Fruit fly (Drosophila melanogaster) whole organism, embryonic: ENCODE data around the gene CG33695.

Source experiments
- Abd-B ChIP-seq: fragments of 200-800 bp; sonication (Bioruptor generic); optimal IDR thresholded peaks from 2 replicates; lab custom pipeline; 2018; ENCODE audit warnings: missing biosample characterization, mild to moderate bottlenecking, missing genetic modification characterization, moderate library complexity
- Adf1 ChIP-seq: fragments of 200-800 bp; sonication (Bioruptor generic); IDR thresholded peaks from 2 replicates; pipeline ENCODE4 v1.3.6; 2022; ENCODE audit warnings: missing biosample characterization, missing genetic modification characterization
- Atf3 ChIP-seq: fragments of 200-800 bp; sonication (Bioruptor generic); optimal IDR thresholded peaks from 3 replicates; lab custom pipeline; 2016; ENCODE audit warnings: missing biosample characterization, missing genetic modification characterization
- Atf6 ChIP-seq: fragments of 200-800 bp; sonication (Bioruptor generic); IDR thresholded peaks from 2 replicates; pipeline ENCODE4 v1.3.6; 2022; ENCODE audit warnings: missing biosample characterization, missing genetic modification characterization
- Bteb2 ChIP-seq: fragments of 200-800 bp; sonication (Bioruptor generic); optimal IDR thresholded peaks from 2 replicates; lab custom pipeline; 2016; ENCODE audit warnings: missing biosample characterization, missing genetic modification characterization
- CG12391 ChIP-seq: fragments of 200-800 bp; sonication (Bioruptor generic); optimal IDR thresholded peaks from 3 replicates; lab custom pipeline; 2018; ENCODE audit warnings: missing biosample characterization, mild to moderate bottlenecking, missing genetic modification characterization, moderate library complexity
- CG12769 ChIP-seq: fragments of 200-800 bp; sonication (Bioruptor generic); optimal IDR thresholded peaks from 2 replicates; lab custom pipeline; 2019; ENCODE audit warnings: missing biosample characterization, mild to moderate bottlenecking, missing genetic modification characterization, moderate library complexity
- CG13287 ChIP-seq: fragments of 200-800 bp; sonication (Bioruptor generic); IDR thresholded peaks from 2 replicates; pipeline ENCODE4 v1.3.6; 2022; ENCODE audit warnings: missing biosample characterization, missing genetic modification characterization; ENCODE audit not compliant: partially characterized antibody
- CG14965 ChIP-seq: fragments of 200-800 bp; sonication (Bioruptor generic); optimal IDR thresholded peaks from 2 replicates; lab custom pipeline; 2016; ENCODE audit warnings: missing biosample characterization, missing genetic modification characterization, borderline replicate concordance
- CG15601 ChIP-seq: fragments of 200-800 bp; sonication (Bioruptor generic); optimal IDR thresholded peaks from 3 replicates; lab custom pipeline; 2019; ENCODE audit warnings: missing biosample characterization, mild to moderate bottlenecking, missing genetic modification characterization, moderate library complexity
- CG17385 ChIP-seq: fragments of 200-800 bp; sonication (Bioruptor generic); optimal IDR thresholded peaks from 3 replicates; lab custom pipeline; 2018; ENCODE audit warnings: missing biosample characterization, mild to moderate bottlenecking, missing genetic modification characterization
- CG17802 ChIP-seq: fragments of 200-800 bp; sonication (Bioruptor generic); optimal IDR thresholded peaks from 2 replicates; lab custom pipeline; 2018; ENCODE audit warnings: missing biosample characterization, mild to moderate bottlenecking, missing genetic modification characterization, moderate library complexity
- CG18599 ChIP-seq: fragments of 200-800 bp; sonication (Bioruptor generic); optimal IDR thresholded peaks from 3 replicates; lab custom pipeline; 2017; ENCODE audit warnings: missing biosample characterization, missing genetic modification characterization, mild to moderate bottlenecking, moderate library complexity, missing genetic modification reagents
- CG31441 ChIP-seq: fragments of 200-800 bp; sonication (Bioruptor generic); IDR thresholded peaks from 2 replicates; pipeline ENCODE4 v1.3.6; 2022; ENCODE audit warnings: missing biosample characterization, missing genetic modification characterization
- CG34224 ChIP-seq: fragments of 200-800 bp; sonication (Bioruptor generic); IDR thresholded peaks from 3 replicates; pipeline ENCODE4 v1.3.6; 2022; ENCODE audit warnings: missing biosample characterization, missing genetic modification characterization; ENCODE audit not compliant: partially characterized antibody
- CG6175 ChIP-seq: fragments of 200-800 bp; sonication (Bioruptor generic); IDR thresholded peaks from 3 replicates; pipeline ENCODE4 v1.3.6; 2022; ENCODE audit warnings: missing biosample characterization, missing genetic modification characterization
- CG6813 ChIP-seq: fragments of 200-800 bp; sonication (Bioruptor generic); optimal IDR thresholded peaks from 2 replicates; lab custom pipeline; 2017; ENCODE audit warnings: missing biosample characterization, missing genetic modification characterization, mild to moderate bottlenecking, moderate library complexity, missing genetic modification reagents
- CG7987 ChIP-seq: fragments of 200-800 bp; sonication (Bioruptor generic); optimal IDR thresholded peaks from 2 replicates; lab custom pipeline; 2018; ENCODE audit warnings: missing biosample characterization, mild to moderate bottlenecking, missing genetic modification characterization, moderate library complexity
- CG8290 ChIP-seq, 3 experiments: fragments of 200-800 bp; sonication (Bioruptor generic); optimal IDR thresholded peaks; 2 replicates each; lab custom pipeline; 2016 to 2019; ENCODE audit warnings: missing biosample characterization in 3 of 3, missing genetic modification characterization in 3 of 3, mild to moderate bottlenecking in 2 of 3, moderate library complexity in 1 of 3
- CG8765 ChIP-seq: fragments of 200-800 bp; sonication (Bioruptor generic); IDR thresholded peaks from 2 replicates; pipeline ENCODE4 v1.3.6; 2022; ENCODE audit warnings: missing biosample characterization, missing genetic modification characterization
- Deaf1 ChIP-seq: fragments of 200-800 bp; optimal IDR thresholded peaks from 3 replicates; lab custom pipeline; 2019; ENCODE audit warnings: missing biosample characterization, mild to moderate bottlenecking, missing genetic modification characterization, moderate library complexity
- Dp ChIP-seq: fragments of 200-800 bp; sonication (Bioruptor generic); optimal IDR thresholded peaks from 2 replicates; lab custom pipeline; 2018; ENCODE audit warnings: missing biosample characterization, mild to moderate bottlenecking, missing genetic modification characterization, moderate library complexity
- Eip74EF ChIP-seq, 2 experiments: fragments of 200-800 bp in 1 of 2; fragments of >200 bp in 1 of 2; sonication (Bioruptor generic) in 1 of 2; optimal IDR thresholded peaks; 2 replicates each; lab custom pipeline; 2017 to 2019; ENCODE audit warnings: missing biosample characterization in 2 of 2, missing genetic modification characterization in 2 of 2, mild to moderate bottlenecking in 1 of 2, moderate library complexity in 1 of 2
- Fer1 ChIP-seq: fragments of 200-800 bp; sonication (Bioruptor generic); optimal IDR thresholded peaks from 2 replicates; lab custom pipeline; 2017; ENCODE audit warnings: missing biosample characterization, mild to moderate bottlenecking, missing genetic modification characterization
- Fer3 ChIP-seq: fragments of 200-800 bp; sonication (Bioruptor generic); optimal IDR thresholded peaks from 2 replicates; lab custom pipeline; 2018; ENCODE audit warnings: missing biosample characterization, mild to moderate bottlenecking, missing genetic modification characterization, moderate library complexity
- HLH4C ChIP-seq: fragments of 200-800 bp; sonication (Bioruptor generic); IDR thresholded peaks from 3 replicates; pipeline ENCODE4 v1.3.6; 2022; ENCODE audit warnings: missing biosample characterization, missing genetic modification characterization; ENCODE audit not compliant: partially characterized antibody
- Hey ChIP-seq: fragments of 200-800 bp; sonication (Bioruptor generic); optimal IDR thresholded peaks from 3 replicates; lab custom pipeline; 2018; ENCODE audit warnings: missing biosample characterization, mild to moderate bottlenecking, missing genetic modification characterization
- Max ChIP-seq: fragments of 200-800 bp; sonication (Bioruptor generic); optimal IDR thresholded peaks from 2 replicates; lab custom pipeline; 2016; ENCODE audit warnings: missing biosample characterization, mild to moderate bottlenecking, missing genetic modification characterization
- Oli ChIP-seq: fragments of 200-800 bp; sonication (Bioruptor generic); optimal IDR thresholded peaks from 2 replicates; lab custom pipeline; 2018; ENCODE audit warnings: missing biosample characterization, mild to moderate bottlenecking, missing genetic modification characterization, moderate library complexity
- Opbp ChIP-seq: fragments of 200-800 bp; sonication (Bioruptor generic); IDR thresholded peaks from 3 replicates; pipeline ENCODE4 v1.3.6; 2022; ENCODE audit warnings: missing biosample characterization, missing genetic modification characterization; ENCODE audit not compliant: partially characterized antibody
- Optix ChIP-seq: fragments of 200-800 bp; sonication (Bioruptor generic); IDR thresholded peaks from 3 replicates; pipeline ENCODE4 v1.3.6; 2022; ENCODE audit warnings: missing biosample characterization, missing genetic modification characterization
- Xrp1 ChIP-seq: fragments of 200-800 bp; sonication (Bioruptor generic); IDR thresholded peaks from 2 replicates; pipeline ENCODE4 v1.3.6; 2022; ENCODE audit warnings: missing biosample characterization, missing genetic modification characterization
- ash1 ChIP-seq: fragments of 200-800 bp; sonication (Bioruptor generic); optimal IDR thresholded peaks from 2 replicates; lab custom pipeline; 2018; ENCODE audit warnings: missing biosample characterization, mild to moderate bottlenecking, missing genetic modification characterization
- chinmo ChIP-seq: fragments of 200-800 bp; sonication (Bioruptor generic); IDR thresholded peaks from 4 replicates; pipeline ENCODE4 v1.3.6; 2022; ENCODE audit warnings: missing biosample characterization, missing genetic modification characterization; ENCODE audit not compliant: partially characterized antibody
- eve ChIP-seq, 2 experiments: fragments of >200 bp; optimal IDR thresholded peaks; 2 replicates each; lab custom pipeline; 2017; ENCODE audit warnings: missing biosample characterization in 2 of 2, missing genetic modification characterization in 2 of 2
- fd3F ChIP-seq: fragments of 200-800 bp; sonication (Bioruptor generic); optimal IDR thresholded peaks from 2 replicates; lab custom pipeline; 2018; ENCODE audit warnings: missing biosample characterization, mild to moderate bottlenecking, missing genetic modification characterization, moderate library complexity
- grn ChIP-seq: fragments of 200-800 bp; sonication (Bioruptor generic); optimal IDR thresholded peaks from 3 replicates; lab custom pipeline; 2017; ENCODE audit warnings: missing biosample characterization, missing genetic modification characterization
- jigr1 ChIP-seq: fragments of 200-800 bp; sonication (Bioruptor generic); IDR thresholded peaks from 3 replicates; pipeline ENCODE4 v1.3.6; 2022; ENCODE audit warnings: missing biosample characterization, missing genetic modification characterization
- lab ChIP-seq: fragments of 200-800 bp; sonication (Bioruptor generic); optimal IDR thresholded peaks from 3 replicates; lab custom pipeline; 2017; ENCODE audit warnings: missing biosample characterization, missing genetic modification characterization, mild to moderate bottlenecking, moderate library complexity, missing genetic modification reagents
- mam ChIP-seq: fragments of 200-800 bp; sonication (Bioruptor generic); optimal IDR thresholded peaks from 3 replicates; lab custom pipeline; 2016; ENCODE audit warnings: missing biosample characterization, missing genetic modification characterization
- nom ChIP-seq: fragments of 200-800 bp; sonication (Bioruptor generic); optimal IDR thresholded peaks from 2 replicates; lab custom pipeline; 2017; ENCODE audit warnings: missing biosample characterization, missing genetic modification characterization, mild to moderate bottlenecking, moderate library complexity, missing genetic modification reagents
- pita ChIP-seq: fragments of 200-800 bp; sonication (Bioruptor generic); optimal IDR thresholded peaks from 2 replicates; lab custom pipeline; 2017; ENCODE audit warnings: missing biosample characterization, mild to moderate bottlenecking, missing genetic modification characterization
- pnt ChIP-seq: fragments of 200-800 bp; sonication (Bioruptor generic); optimal IDR thresholded peaks from 3 replicates; lab custom pipeline; 2016; ENCODE audit warnings: missing biosample characterization, missing genetic modification characterization
- prd ChIP-seq, 3 experiments: fragments of >200 bp in 2 of 3; fragments of 200-800 bp in 1 of 3; sonication (Bioruptor generic) in 1 of 3; optimal IDR thresholded peaks in 2 of 3; IDR thresholded peaks in 1 of 3; 2 replicates in 2 of 3; 3 replicates in 1 of 3; pipeline versions ENCODE4 v1.3.6 to Lab custom; 2017 to 2022; ENCODE audit warnings: missing biosample characterization in 1 of 3, missing genetic modification characterization in 1 of 3
- ranshi ChIP-seq: fragments of 200-800 bp; sonication (Bioruptor generic); IDR thresholded peaks from 2 replicates; pipeline ENCODE4 v1.3.6; 2022; ENCODE audit warnings: missing biosample characterization, missing genetic modification characterization
- row ChIP-seq: fragments of 200-800 bp; sonication (Bioruptor generic); IDR thresholded peaks from 3 replicates; pipeline ENCODE4 v1.3.6; 2022; ENCODE audit warnings: missing biosample characterization, missing genetic modification characterization
- unc-4 ChIP-seq: fragments of 200-800 bp; sonication (Bioruptor generic); IDR thresholded peaks from 2 replicates; pipeline ENCODE4 v1.3.6; 2022; ENCODE audit warnings: missing biosample characterization, missing genetic modification characterization; ENCODE audit not compliant: partially characterized antibody

Gene CG33695

DNA sequence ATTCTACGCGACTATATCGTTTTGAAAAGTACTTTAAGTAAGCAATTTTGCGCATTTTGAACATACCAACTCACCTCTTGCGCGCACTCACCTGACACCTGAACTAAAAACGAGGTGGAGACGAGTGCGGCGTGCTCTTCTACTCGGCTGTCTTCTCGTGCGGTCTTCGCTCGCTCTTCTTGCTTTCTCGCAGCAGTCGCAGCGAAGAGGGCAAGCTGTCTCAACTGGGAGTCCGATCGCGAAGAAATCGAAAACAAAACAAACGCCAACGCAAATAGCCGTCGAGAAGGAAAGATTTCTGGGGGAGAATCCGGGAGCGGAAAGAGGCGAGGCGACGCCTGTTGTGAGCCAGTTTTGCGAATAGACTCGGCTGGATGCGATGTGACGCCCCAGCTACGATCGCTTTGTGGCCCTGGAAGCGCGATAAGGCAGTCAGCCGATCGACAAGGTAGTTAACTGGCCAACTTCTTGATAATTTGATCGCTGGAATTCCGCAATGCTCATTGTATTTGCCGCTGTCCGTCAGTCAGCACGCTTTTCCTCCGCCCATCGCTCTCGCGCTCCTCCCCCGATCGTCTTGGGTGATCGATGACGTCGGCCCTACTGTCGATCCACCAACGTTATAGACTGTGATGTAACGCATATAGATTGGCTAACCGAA lies 6.1 kb upstream of the CG33695 start (continued):
- TF ChIP-seq Dp (peak; percentile 75), grn (GFP tag; lab: Kevin White, UChicago) (peak; percentile 91), pnt (GFP tag; lab: Kevin White, UChicago) (no peak), nom (peak; percentile 49), unc-4 (GFP tag; lab: Robert Waterston, UW) (0 out of 2 replicates have a peak, but pooled peaks have one; percentile 36), CG34224 (peak; percentile 61), ranshi (0 out of 2 replicates have a peak, but pooled peaks have one; percentile 13), Deaf1 (tag; lab: Kevin White, UChicago) (peak; percentile 94), Eip74EF (GFP tag; optimal IDR thresholded peaks at IDR 0.05; lab: Kevin White, UChicago) (peak in 1 of 2 experiments; percentile 52), jigr1 (GFP tag; lab: Robert Waterston, UW) (no peak), Fer1 (GFP tag; lab: Kevin White, UChicago) (peak; percentile 64), CG6175 (GFP tag; lab: Robert Waterston, UW) (peak; percentile 54; the same call in 1 of the 3 replicates), CG6813 (peak; percentile 17), Atf3 (GFP tag; lab: Kevin White, UChicago) (peak; percentile 42), lab (GFP tag; lab: Kevin White, UChicago) (peak; percentile 77), CG7987 (GFP tag; lab: Kevin White, UChicago) (peak; percentile 7), CG13287 (GFP tag; lab: Robert Waterston, UW) (peak; percentile 48), CG12391 (no peak), CG8290 (GFP tag; optimal IDR thresholded peaks at IDR 0.05; lab: Kevin White, UChicago) (no peak), CG8290 (tag; optimal IDR thresholded peaks at IDR 0.05; lab: Kevin White, UChicago) (peak in 1 of 2 experiments; percentile 49), Bteb2 (GFP tag; lab: Kevin White, UChicago) (no peak), CG18599 (GFP tag; lab: Kevin White, UChicago) (peak; percentile 40), fd3F (GFP tag; lab: Kevin White, UChicago) (no peak), chinmo (GFP tag; lab: Robert Waterston, UW) (peak; percentile 86), CG12769 (peak; percentile 99), CG17385 (GFP tag; lab: Kevin White, UChicago) (peak; percentile 11), CG31441 (no peak), Xrp1 (GFP tag; lab: Robert Waterston, UW) (no peak), eve (GFP tag; optimal IDR thresholded peaks at IDR 0.05; lab: Kevin White, UChicago) (no peak), Adf1 (GFP tag; lab: Robert Waterston, UW) (peak; percentile 80), HLH4C (GFP tag; lab: Robert Waterston, UW) (peak; percentile 14; the same call in 1 of the 3 replicates), Atf6 (GFP tag; lab: Robert Waterston, UW) (peak; percentile 13; the same call in 1 of the 2 replicates), Hey (tag; lab: Kevin White, UChicago) (no peak)

- no peak for TF ChIP-seq Oli (tag; lab: Kevin White, UChicago)
- no peak for TF ChIP-seq CG15601 (tag; lab: Kevin White, UChicago)
- no peak for TF ChIP-seq Fer3 (tag; lab: Kevin White, UChicago)
- 0 out of 2 replicates have a peak, but pooled peaks have one; percentile 13 for TF ChIP-seq unc-4 (GFP tag; lab: Robert Waterston, UW)
- TF ChIP-seq pita (GFP tag; lab: Kevin White, UChicago): no peak
- TF ChIP-seq jigr1 (GFP tag; lab: Robert Waterston, UW): no peak
- TF ChIP-seq mam (GFP tag; lab: Kevin White, UChicago): no peak
- TF ChIP-seq Opbp (GFP tag; lab: Robert Waterston, UW): peak; percentile 39; the same call in 2 of the 3 replicates
- no peak for TF ChIP-seq CG14965 (GFP tag; lab: Kevin White, UChicago)
- peak; percentile 10 for TF ChIP-seq Abd-B
- 0 out of 3 replicates have a peak, but pooled peaks have one; percentile 24 for TF ChIP-seq row (GFP tag; lab: Robert Waterston, UW)
- no peak for TF ChIP-seq CG8765 (GFP tag; lab: Robert Waterston, UW)
- TF ChIP-seq Max: no peak
- no peak for TF ChIP-seq ash1
- no peak for TF ChIP-seq CG17802 (tag; lab: Kevin White, UChicago)
- no peak for TF ChIP-seq Optix (GFP tag; lab: Robert Waterston, UW)
- no peak for TF ChIP-seq prd (optimal IDR thresholded peaks at IDR 0.05; lab: Kevin White, UChicago)
- TF ChIP-seq prd (GFP tag; IDR thresholded peaks at IDR 0.05; lab: Robert Waterston, UW): no peak
Observed at dm6 chr2L:11280090-11280489, 2.3 kb downstream of the CG33695 start, which contains the start of gene Ppt2. TSS of gene Ppt2 (plus strand) at chr2L:11280298.
